Worm (Caenorhabditis elegans) whole organism, L2 larva: Measurements from ENCODE around the gene fbxa-75.

Experiments used
- aly-2 ChIP-seq: fragments of 150-350 bp; optimal IDR thresholded peaks from 2 replicates; lab custom pipeline; 2014; ENCODE audit warnings: missing biosample characterization, missing genetic modification characterization
- ceh-82 ChIP-seq: fragments of 150-350 bp; optimal IDR thresholded peaks from 2 replicates; lab custom pipeline; 2014; ENCODE audit warnings: missing biosample characterization, missing genetic modification characterization
- crh-2 ChIP-seq: sonication (generic microtip); optimal IDR thresholded peaks from 2 replicates; lab custom pipeline; 2017; ENCODE audit warnings: missing biosample characterization, missing genetic modification characterization
- lin-39 ChIP-seq: fragments of 150-350 bp; optimal IDR thresholded peaks from 2 replicates; lab custom pipeline; 2014; ENCODE audit warnings: missing biosample characterization, missing genetic modification reagents, missing genetic modification characterization
- mdl-1 ChIP-seq, 2 experiments: fragments of 150-350 bp in 1 of 2; sonication (generic microtip) in 1 of 2; optimal IDR thresholded peaks; 2 replicates each; lab custom pipeline; 2017; ENCODE audit warnings: missing biosample characterization in 2 of 2, missing genetic modification characterization in 2 of 2
- sem-4 ChIP-seq: fragments of 150-350 bp; optimal IDR thresholded peaks from 2 replicates; lab custom pipeline; 2014; ENCODE audit warnings: missing biosample characterization, missing genetic modification reagents, missing genetic modification characterization

DNA sequence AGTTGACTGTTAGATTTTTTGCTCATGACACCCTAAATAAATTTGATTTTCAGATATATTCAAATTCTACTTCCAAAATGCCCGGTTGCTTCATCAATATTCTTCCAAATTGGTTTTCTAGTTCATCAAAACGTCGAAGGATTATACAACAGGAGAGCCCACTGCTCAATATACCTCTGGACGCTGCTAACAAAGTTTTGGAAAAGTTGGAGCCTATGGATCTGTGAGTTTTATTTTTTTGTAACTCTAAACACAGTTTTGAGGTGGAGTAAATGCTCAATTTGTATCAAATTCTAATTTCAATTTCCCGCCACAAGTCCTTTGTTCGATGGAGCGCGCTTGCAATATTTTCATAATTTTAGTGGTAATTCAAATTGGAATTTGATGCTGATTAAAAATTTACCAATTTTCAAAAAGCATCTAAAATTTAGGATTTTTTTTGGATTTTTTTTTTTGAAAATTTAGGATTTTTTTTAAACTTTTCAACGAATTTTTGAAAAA, 39.5 kb downstream of the fbxa-75 start, which contains the start of gene fbxa-27:
- TF ChIP-seq ceh-82 (tag; lab: Kevin White, UChicago) (no peak), sem-4 (tag; lab: Kevin White, UChicago) (no peak), aly-2 (no peak), lin-39 (no peak), mdl-1 (tag; optimal IDR thresholded peaks at IDR 0.05; lab: Kevin White, UChicago) (no peak), crh-2 (tag; lab: Kevin White, UChicago) (no peak)
